Fruit fly (Drosophila melanogaster) whole organism, embryonic: ENCODE measurements around the gene Iyd.

ENCODE experiments used
- Bdp1 ChIP-seq: fragments of 200-800 bp; sonication (Bioruptor generic); optimal IDR thresholded peaks from 3 replicates; lab custom pipeline; 2016; ENCODE audit warnings: missing biosample characterization, missing genetic modification characterization
- CG10565 ChIP-seq: fragments of 200-800 bp; sonication (Bioruptor generic); optimal IDR thresholded peaks from 3 replicates; lab custom pipeline; 2016; ENCODE audit warnings: missing biosample characterization, mild to moderate bottlenecking, missing genetic modification characterization
- CG10959 ChIP-seq: fragments of 200-800 bp; sonication (Bioruptor generic); IDR thresholded peaks from 2 replicates; pipeline ENCODE4 v1.3.6; 2022; ENCODE audit warnings: missing biosample characterization, missing genetic modification characterization
- CG12104 ChIP-seq: fragments of 200-800 bp; sonication (Bioruptor generic); optimal IDR thresholded peaks from 3 replicates; lab custom pipeline; 2016; ENCODE audit warnings: missing biosample characterization, missing genetic modification characterization
- CG13894 ChIP-seq: fragments of 200-800 bp; sonication (Bioruptor generic); optimal IDR thresholded peaks from 3 replicates; lab custom pipeline; 2018; ENCODE audit warnings: missing biosample characterization, mild to moderate bottlenecking, missing genetic modification characterization, moderate library complexity
- CG14441 ChIP-seq: fragments of 200-800 bp; sonication (Bioruptor generic); IDR thresholded peaks from 2 replicates; pipeline ENCODE4 v1.3.6; 2022; ENCODE audit warnings: missing biosample characterization, missing genetic modification characterization
- CG1529 ChIP-seq: fragments of 200-800 bp; sonication (Bioruptor generic); optimal IDR thresholded peaks from 3 replicates; lab custom pipeline; 2018; ENCODE audit warnings: missing biosample characterization, missing genetic modification characterization
- CG16813 ChIP-seq: fragments of 200-800 bp; sonication (Bioruptor generic); IDR thresholded peaks from 3 replicates; pipeline ENCODE4 v1.3.6; 2022; ENCODE audit warnings: missing biosample characterization, missing genetic modification characterization; ENCODE audit not compliant: partially characterized antibody
- CG16815 ChIP-seq: fragments of 200-800 bp; sonication (Bioruptor generic); optimal IDR thresholded peaks from 3 replicates; lab custom pipeline; 2017; ENCODE audit warnings: missing biosample characterization, mild to moderate bottlenecking, missing genetic modification characterization
- CG17612 ChIP-seq: fragments of 200-800 bp; sonication (Bioruptor generic); IDR thresholded peaks from 2 replicates; pipeline ENCODE4 v1.3.6; 2022; ENCODE audit warnings: missing biosample characterization, missing genetic modification characterization
- CG17829 ChIP-seq: fragments of 200-800 bp; optimal IDR thresholded peaks from 2 replicates; lab custom pipeline; 2019; ENCODE audit warnings: missing biosample characterization, mild to moderate bottlenecking, missing genetic modification characterization, moderate library complexity
- CG2875 ChIP-seq: fragments of 200-800 bp; sonication (Bioruptor generic); optimal IDR thresholded peaks from 2 replicates; lab custom pipeline; 2017; ENCODE audit warnings: missing biosample characterization, mild to moderate bottlenecking, missing genetic modification characterization, missing genetic modification reagents
- CG33557 ChIP-seq: fragments of 200-800 bp; sonication (Bioruptor generic); optimal IDR thresholded peaks from 2 replicates; lab custom pipeline; 2019; ENCODE audit warnings: missing biosample characterization, mild to moderate bottlenecking, missing genetic modification characterization, moderate library complexity
- CG3838 ChIP-seq: fragments of 200-800 bp; sonication (Bioruptor generic); optimal IDR thresholded peaks from 3 replicates; lab custom pipeline; 2016; ENCODE audit warnings: missing biosample characterization, missing genetic modification characterization
- CG4360 ChIP-seq: fragments of 200-800 bp; sonication (Bioruptor generic); IDR thresholded peaks from 2 replicates; pipeline ENCODE4 v1.3.6; 2022; ENCODE audit warnings: missing biosample characterization, missing genetic modification characterization
- CG4854 ChIP-seq: fragments of 200-800 bp; sonication (Bioruptor generic); optimal IDR thresholded peaks from 2 replicates; lab custom pipeline; 2016; ENCODE audit warnings: missing biosample characterization, missing genetic modification characterization, inconsistent platforms
- CG5245 ChIP-seq: fragments of 200-800 bp; sonication (Bioruptor generic); optimal IDR thresholded peaks from 3 replicates; lab custom pipeline; 2016; ENCODE audit warnings: missing biosample characterization, missing genetic modification characterization
- CG7786 ChIP-seq: fragments of 200-800 bp; sonication (Bioruptor generic); optimal IDR thresholded peaks from 2 replicates; lab custom pipeline; 2016; ENCODE audit warnings: missing biosample characterization, missing genetic modification characterization
- CG8089 ChIP-seq: fragments of 200-800 bp; sonication (Bioruptor generic); optimal IDR thresholded peaks from 3 replicates; lab custom pipeline; 2016; ENCODE audit warnings: missing biosample characterization, missing genetic modification characterization
- CG8281 ChIP-seq: fragments of 200-800 bp; sonication (Bioruptor generic); optimal IDR thresholded peaks from 2 replicates; lab custom pipeline; 2018; ENCODE audit warnings: missing biosample characterization, mild to moderate bottlenecking, missing genetic modification characterization, moderate library complexity
- CG9876 ChIP-seq: fragments of 200-800 bp; sonication (Bioruptor generic); optimal IDR thresholded peaks from 2 replicates; lab custom pipeline; 2016; ENCODE audit warnings: missing biosample characterization, missing genetic modification characterization
- Dref ChIP-seq: fragments of 200-800 bp; sonication (Bioruptor generic); IDR thresholded peaks from 2 replicates; pipeline ENCODE4 v1.3.6; 2022; ENCODE audit warnings: missing biosample characterization, missing genetic modification characterization
- Gsc ChIP-seq: fragments of 200-800 bp; sonication (Bioruptor generic); IDR thresholded peaks from 2 replicates; pipeline ENCODE4 v1.3.6; 2022; ENCODE audit warnings: missing biosample characterization, missing genetic modification characterization
- H15 ChIP-seq: fragments of 200-800 bp; sonication (Bioruptor generic); IDR thresholded peaks from 3 replicates; pipeline ENCODE4 v1.3.6; 2022; ENCODE audit warnings: missing biosample characterization, missing genetic modification characterization
- HLH4C ChIP-seq: fragments of 200-800 bp; sonication (Bioruptor generic); IDR thresholded peaks from 3 replicates; pipeline ENCODE4 v1.3.6; 2022; ENCODE audit warnings: missing biosample characterization, missing genetic modification characterization; ENCODE audit not compliant: partially characterized antibody
- HmgD ChIP-seq: fragments of 200-800 bp; sonication (Bioruptor generic); optimal IDR thresholded peaks from 3 replicates; lab custom pipeline; 2016; ENCODE audit warnings: missing biosample characterization, missing genetic modification characterization
- Hmr ChIP-seq: fragments of 200-800 bp; sonication (Bioruptor generic); optimal IDR thresholded peaks from 3 replicates; lab custom pipeline; 2017; ENCODE audit warnings: mild to moderate bottlenecking, missing biosample characterization, missing genetic modification reagents, missing genetic modification characterization
- Jarid2 ChIP-seq: fragments of 200-800 bp; sonication (Bioruptor generic); optimal IDR thresholded peaks from 3 replicates; lab custom pipeline; 2017; ENCODE audit warnings: mild to moderate bottlenecking, missing biosample characterization, missing genetic modification reagents, missing genetic modification characterization
- Max ChIP-seq: fragments of 200-800 bp; sonication (Bioruptor generic); optimal IDR thresholded peaks from 2 replicates; lab custom pipeline; 2016; ENCODE audit warnings: missing biosample characterization, mild to moderate bottlenecking, missing genetic modification characterization
- NC2β ChIP-seq: fragments of 200-800 bp; sonication (Bioruptor generic); optimal IDR thresholded peaks from 2 replicates; lab custom pipeline; 2016; ENCODE audit warnings: missing biosample characterization, missing genetic modification characterization
- NK7.1 ChIP-seq: fragments of 200-800 bp; sonication (Bioruptor generic); optimal IDR thresholded peaks from 3 replicates; lab custom pipeline; 2016; ENCODE audit warnings: missing biosample characterization, missing genetic modification characterization
- Nf-YA ChIP-seq: fragments of 200-800 bp; sonication (Bioruptor generic); IDR thresholded peaks from 2 replicates; pipeline ENCODE4 v1.3.6; 2022; ENCODE audit warnings: missing biosample characterization, missing genetic modification characterization
- Pdp1 ChIP-seq, 2 experiments: fragments of 200-800 bp; sonication (Bioruptor generic); optimal IDR thresholded peaks; 3 replicates each; lab custom pipeline; 2016; ENCODE audit warnings: missing biosample characterization in 2 of 2, missing genetic modification characterization in 2 of 2, mild to moderate bottlenecking in 1 of 2, moderate library complexity in 1 of 2
- Xrp1 ChIP-seq: fragments of 200-800 bp; sonication (Bioruptor generic); IDR thresholded peaks from 2 replicates; pipeline ENCODE4 v1.3.6; 2022; ENCODE audit warnings: missing biosample characterization, missing genetic modification characterization
- croc ChIP-seq: fragments of 200-800 bp; sonication (Bioruptor generic); conservative IDR thresholded peaks from 3 replicates; pipeline ENCODE4 v1.3.6; 2022; ENCODE audit warnings: missing biosample characterization, missing genetic modification characterization
- dmrt99B ChIP-seq: fragments of 200-800 bp; sonication (Bioruptor generic); optimal IDR thresholded peaks from 2 replicates; lab custom pipeline; 2018; ENCODE audit warnings: missing biosample characterization, mild to moderate bottlenecking, missing genetic modification characterization, moderate library complexity
- en ChIP-seq: fragments of 200-800 bp; sonication (Bioruptor generic); optimal IDR thresholded peaks from 2 replicates; lab custom pipeline; 2016; ENCODE audit warnings: missing biosample characterization, missing genetic modification characterization
- esg ChIP-seq: fragments of 200-800 bp; sonication (Bioruptor generic); conservative IDR thresholded peaks from 2 replicates; pipeline ENCODE4 v1.3.6; 2022; ENCODE audit warnings: missing biosample characterization, missing genetic modification characterization
- eve ChIP-seq, 2 experiments: fragments of >200 bp; optimal IDR thresholded peaks; 2 replicates each; lab custom pipeline; 2017; ENCODE audit warnings: missing biosample characterization in 2 of 2, missing genetic modification characterization in 2 of 2
- gsb ChIP-seq: fragments of 200-800 bp; sonication (Bioruptor generic); IDR thresholded peaks from 2 replicates; pipeline ENCODE4 v1.3.6; 2022; ENCODE audit warnings: missing biosample characterization, missing genetic modification characterization
- gt ChIP-seq: fragments of 200-800 bp; sonication (Bioruptor generic); IDR thresholded peaks from 2 replicates; pipeline ENCODE4 v1.3.6; 2022; ENCODE audit warnings: missing biosample characterization, missing genetic modification characterization
- nerfin-2 ChIP-seq: fragments of 200-800 bp; sonication (Bioruptor generic); IDR thresholded peaks from 2 replicates; pipeline ENCODE4 v1.3.6; 2022; ENCODE audit warnings: missing biosample characterization, missing genetic modification characterization; ENCODE audit not compliant: partially characterized antibody
- phol ChIP-seq: fragments of 200-800 bp; sonication (Bioruptor generic); optimal IDR thresholded peaks from 3 replicates; lab custom pipeline; 2018; ENCODE audit warnings: missing biosample characterization, mild to moderate bottlenecking, missing genetic modification characterization, moderate library complexity
- repo ChIP-seq: fragments of 200-800 bp; sonication (Bioruptor generic); optimal IDR thresholded peaks from 2 replicates; lab custom pipeline; 2016; ENCODE audit warnings: missing biosample characterization, missing genetic modification characterization
- shn ChIP-seq: fragments of 200-800 bp; sonication (Bioruptor generic); optimal IDR thresholded peaks from 3 replicates; lab custom pipeline; 2016; ENCODE audit warnings: missing biosample characterization, missing genetic modification characterization
- so ChIP-seq: fragments of 200-800 bp; sonication (Bioruptor generic); IDR thresholded peaks from 3 replicates; pipeline ENCODE4 v1.3.6; 2022; ENCODE audit warnings: missing biosample characterization, missing genetic modification characterization
- stwl ChIP-seq: fragments of 200-800 bp; sonication (Bioruptor generic); optimal IDR thresholded peaks from 3 replicates; lab custom pipeline; 2018; ENCODE audit warnings: missing biosample characterization, mild to moderate bottlenecking, missing genetic modification characterization, moderate library complexity
- twi ChIP-seq: fragments of 200-800 bp; optimal IDR thresholded peaks from 2 replicates; lab custom pipeline; 2019; ENCODE audit warnings: missing biosample characterization, mild to moderate bottlenecking, missing genetic modification characterization, moderate library complexity
- unc-4 ChIP-seq: fragments of 200-800 bp; sonication (Bioruptor generic); IDR thresholded peaks from 2 replicates; pipeline ENCODE4 v1.3.6; 2022; ENCODE audit warnings: missing biosample characterization, missing genetic modification characterization; ENCODE audit not compliant: partially characterized antibody
- vnd ChIP-seq: fragments of 200-800 bp; sonication (Bioruptor generic); IDR thresholded peaks from 3 replicates; pipeline ENCODE4 v1.3.6; 2022; ENCODE audit warnings: missing biosample characterization, missing genetic modification characterization; ENCODE audit not compliant: partially characterized antibody
- wdn ChIP-seq: fragments of 200-800 bp; sonication (Bioruptor generic); IDR thresholded peaks from 2 replicates; pipeline ENCODE4 v1.3.6; 2022; ENCODE audit warnings: missing biosample characterization, missing genetic modification characterization

Gene Iyd

DNA sequence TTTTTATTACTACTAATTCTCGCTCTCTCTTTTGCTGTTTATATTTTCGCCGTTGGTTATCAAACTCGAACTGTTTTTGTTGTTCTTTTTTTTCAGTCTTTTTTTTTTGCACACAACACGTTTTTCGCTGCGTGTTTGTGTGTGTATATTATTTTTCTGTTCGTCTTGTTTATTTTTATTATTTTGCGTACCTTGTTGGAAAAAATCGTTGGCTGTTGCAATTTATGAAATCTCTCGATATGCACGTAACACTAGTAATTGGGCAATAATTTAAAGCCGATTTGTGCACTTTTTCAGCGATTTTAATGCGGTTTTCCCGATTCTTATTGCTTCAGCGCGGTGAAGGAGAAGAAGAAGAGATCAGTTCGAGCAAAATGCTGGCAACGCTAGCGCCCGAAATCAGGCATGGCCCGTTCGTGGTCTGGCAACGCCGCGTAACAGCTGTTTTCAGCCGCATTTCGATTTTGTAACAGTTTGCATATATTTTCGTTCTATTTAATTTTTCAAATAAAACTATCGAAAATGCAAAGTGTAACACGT lies 24.4 kb upstream of the Iyd start, which contains the start of the genes FoxK and mRpL2 (continued):
- TF ChIP-seq Nf-YA (GFP tag; lab: Robert Waterston, UW) (no peak), HLH4C (no peak), H15 (GFP tag; lab: Robert Waterston, UW) (0 out of 3 replicates have a peak, but pooled peaks have one; percentile 34), CG16813 (no peak), CG4854 (GFP tag; lab: Kevin White, UChicago) (no peak), Hmr (GFP tag; lab: Kevin White, UChicago) (peak; percentile 4), CG10959 (no peak), so (GFP tag; lab: Robert Waterston, UW) (no peak), CG5245 (no peak), twi (tag; lab: Kevin White, UChicago) (no peak), CG14441 (GFP tag; lab: Robert Waterston, UW) (no peak), Gsc (GFP tag; lab: Robert Waterston, UW) (no peak), wdn (GFP tag; lab: Robert Waterston, UW) (no peak), phol (tag; lab: Kevin White, UChicago) (peak; percentile 45), eve (GFP tag; optimal IDR thresholded peaks at IDR 0.05; lab: Kevin White, UChicago) (no peak), stwl (tag; lab: Kevin White, UChicago) (peak; percentile 83), CG10565 (GFP tag; lab: Kevin White, UChicago) (no peak), CG8089 (GFP tag; lab: Kevin White, UChicago) (no peak), CG3838 (GFP tag; lab: Kevin White, UChicago) (no peak), gsb (GFP tag; lab: Robert Waterston, UW) (no peak), Bdp1 (GFP tag; lab: Kevin White, UChicago) (no peak), Max (GFP tag; lab: Kevin White, UChicago) (peak; percentile 82), nerfin-2 (no peak), Pdp1 (GFP tag; optimal IDR thresholded peaks at IDR 0.05; lab: Kevin White, UChicago) (peak in 1 of 2 experiments; percentile 72), Dref (peak; percentile 44), CG9876 (GFP tag; lab: Kevin White, UChicago) (no peak), CG7786 (no peak), CG2875 (GFP tag; lab: Kevin White, UChicago) (no peak), CG33557 (no peak), Xrp1 (GFP tag; lab: Robert Waterston, UW) (no peak), CG4360 (GFP tag; lab: Robert Waterston, UW) (no peak), NK7.1 (GFP tag; lab: Kevin White, UChicago) (no peak), dmrt99B (no peak), shn (GFP tag; lab: Kevin White, UChicago) (no peak), CG17829 (peak; percentile 25), croc (GFP tag; lab: Robert Waterston, UW) (no peak), vnd (GFP tag; lab: Robert Waterston, UW) (no peak), HmgD (GFP tag; lab: Kevin White, UChicago) (peak; percentile 63), Jarid2 (GFP tag; lab: Kevin White, UChicago) (no peak), CG12104 (GFP tag; lab: Kevin White, UChicago) (no peak), CG17612 (GFP tag; lab: Robert Waterston, UW) (no peak), CG8281 (tag; lab: Kevin White, UChicago) (no peak), NC2β (GFP tag; lab: Kevin White, UChicago) (no peak), CG1529 (GFP tag; lab: Kevin White, UChicago) (no peak), en (no peak), CG16815 (no peak), CG13894 (tag; lab: Kevin White, UChicago) (no peak), unc-4 (GFP tag; lab: Robert Waterston, UW) (0 out of 2 replicates have a peak, but pooled peaks have one; percentile 38), esg (GFP tag; lab: Robert Waterston, UW) (no peak), repo (GFP tag; lab: Kevin White, UChicago) (no peak), gt (GFP tag; lab: Robert Waterston, UW) (no peak)
